Worm (Caenorhabditis elegans): ENCODE measurements around the gene T06C12.11.
"Not testable (repeated sequence)": the region's sequence is repeated elsewhere in the genome, so short reads cannot be mapped to it uniquely, and the experiment has no call there.

The T06C12.11 gene

DNA sequence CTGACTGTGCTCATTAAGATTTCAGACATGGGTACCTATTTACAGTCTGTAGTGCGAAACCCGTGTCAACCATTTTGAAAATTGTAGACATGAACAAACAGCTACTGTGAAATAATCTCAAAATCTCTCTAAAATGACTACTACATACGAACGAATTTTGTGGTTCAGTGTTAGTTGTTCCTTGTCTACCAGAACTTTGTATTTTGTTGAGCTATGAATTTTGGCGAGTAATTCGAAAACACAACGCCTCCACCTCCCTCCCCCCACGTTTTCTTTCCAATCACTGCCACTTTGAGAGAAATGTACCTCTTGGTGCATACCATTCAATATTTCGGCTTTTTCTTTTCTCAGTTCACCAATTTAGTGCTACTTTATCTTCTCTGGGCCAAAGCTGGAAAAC, at the start of gene T06C12.11:
Gene T06C12.11 (plus strand): TSS at position 301 of the 400 bp plus-strand sequence.
- no peak for TF ChIP-seq snpc-3.4 (tag; optimal IDR thresholded peaks at IDR 0.05)

DNA sequence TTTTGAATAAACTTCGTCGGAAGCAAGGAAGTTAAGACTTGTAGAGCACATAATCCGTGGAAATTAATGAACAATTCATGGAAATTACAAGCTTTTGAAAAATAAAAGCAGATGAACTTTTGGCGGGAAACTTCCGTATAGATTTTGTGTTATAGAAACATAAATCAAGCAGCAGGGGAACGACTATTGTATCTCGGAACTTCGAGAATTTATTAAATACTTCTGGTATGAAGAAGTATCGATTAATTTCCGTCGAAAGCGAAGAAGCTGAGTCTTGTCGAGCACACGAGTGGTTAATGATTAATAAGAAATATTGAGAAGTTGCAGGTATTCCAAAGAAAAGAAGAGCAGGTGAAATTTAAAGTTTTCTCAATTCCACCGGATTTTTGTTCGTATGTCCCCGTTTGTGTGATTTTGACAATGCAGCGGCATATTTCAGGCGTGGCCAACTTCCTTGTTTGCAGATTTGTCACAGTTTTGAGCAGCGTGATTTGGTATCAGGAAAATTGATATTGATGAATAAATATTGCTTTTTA, 42.5 kb upstream of the T06C12.11 start, which contains the start of gene srh-147:
Gene srh-147 (minus strand): TSS at position 51 of the 536 bp plus-strand sequence.
- not testable (repeated sequence) for TF ChIP-seq nhr-27, lin-40, snpc-3.4 (tag; optimal IDR thresholded peaks at IDR 0.05)

ce11 chrV:15858292-15858691, 34.5 kb upstream of the T06C12.11 start, which contains the start of gene srh-148:
srh-148 (minus strand) TSS chrV:15858392.
- TF ChIP-seq nfya-2 (GFP tag; IDR thresholded peaks at IDR 0.05) (no peak), egrh-3 (GFP tag; IDR thresholded peaks at IDR 0.05) (no peak), ceh-79 (tag; optimal IDR thresholded peaks at IDR 0.05) (no peak), nfya-1 (tag; optimal IDR thresholded peaks at IDR 0.05; ENCODE audit: borderline replicate concordance, insufficient read depth) (no peak), lsl-1 (GFP tag; optimal IDR thresholded peaks at IDR 0.05) (no peak), atf-7 (tag; optimal IDR thresholded peaks at IDR 0.05) (no peak)

ce11 chrV:15862599-15862998, 30.2 kb upstream of the T06C12.11 start, which contains the start of gene srz-12:
srz-12 (minus strand) TSS chrV:15862699.
- TF ChIP-seq Y53F4B.3 (GFP tag; IDR thresholded peaks at IDR 0.05) (no peak), egl-18 (GFP tag; IDR thresholded peaks at IDR 0.05) (no peak), aptf-3 (GFP tag; IDR thresholded peaks at IDR 0.05) (no peak), B0035.1 (tag; optimal IDR thresholded peaks at IDR 0.05) (no peak), snpc-3.4 (tag; optimal IDR thresholded peaks at IDR 0.05) (no peak), dpl-1 (GFP tag; optimal IDR thresholded peaks at IDR 0.05) (no peak), xnd-1 (tag; optimal IDR thresholded peaks at IDR 0.05) (no peak), dpff-1 (tag; optimal IDR thresholded peaks at IDR 0.05) (no peak)

DNA sequence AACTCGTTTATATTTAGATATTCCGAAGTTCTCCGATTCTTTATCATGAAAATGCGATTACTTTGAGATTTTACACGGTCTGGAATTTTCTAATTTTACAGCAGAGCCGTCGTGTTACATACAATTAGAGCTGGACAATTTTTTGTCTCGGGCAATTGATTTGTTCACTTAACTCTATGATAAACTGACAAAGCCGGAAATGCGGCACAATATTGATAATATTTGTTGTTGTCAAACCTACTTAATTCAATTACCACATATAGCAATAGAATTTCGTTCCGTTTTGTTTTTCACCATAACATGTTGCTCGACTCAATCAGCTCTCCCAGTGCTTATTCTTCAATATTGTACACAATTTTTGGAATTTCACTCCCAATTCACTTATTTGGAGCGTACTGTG, 29.8 kb upstream of the T06C12.11 start, which contains the start of gene srh-299:
Gene srh-299 (plus strand): TSS at position 301 of the 400 bp plus-strand sequence.
- TF ChIP-seq B0019.2 (GFP tag; conservative IDR thresholded peaks at IDR 0.05) (no peak), lin-40 (tag; optimal IDR thresholded peaks at IDR 0.05) (no peak), ama-1 (optimal IDR thresholded peaks at IDR 0.05) (no peak), ama-1 (GFP tag; optimal IDR thresholded peaks at IDR 0.05) (no peak), F49E8.2 (tag; optimal IDR thresholded peaks at IDR 0.05; ENCODE audit: insufficient read depth) (no peak), F37B4.10 (GFP tag; IDR thresholded peaks at IDR 0.05) (no peak), B0035.1 (tag; optimal IDR thresholded peaks at IDR 0.05) (no peak), tlf-1 (GFP tag; optimal IDR thresholded peaks at IDR 0.05) (no peak), hmg-20 (GFP tag; IDR thresholded peaks at IDR 0.05) (no peak), rpc-1 (optimal IDR thresholded peaks at IDR 0.05) (no peak), rpc-1 (tag; optimal IDR thresholded peaks at IDR 0.05) (no peak), egl-44 (GFP tag; IDR thresholded peaks at IDR 0.05) (no peak), attf-6 (GFP tag; IDR thresholded peaks at IDR 0.05) (no peak), ceh-58 (GFP tag; IDR thresholded peaks at IDR 0.05) (no peak), K12H6.12 (tag; optimal IDR thresholded peaks at IDR 0.05) (no peak), ekl-4 (GFP tag; IDR thresholded peaks at IDR 0.05) (no peak), let-607 (tag; optimal IDR thresholded peaks at IDR 0.05) (no peak), let-526 (GFP tag; IDR thresholded peaks at IDR 0.05) (no peak)
